Fruit fly (Drosophila melanogaster): ENCODE results near the gene Sirt2.

- TF ChIP-seq Eip78C (GFP tag) (no peak), Hr4 (GFP tag; optimal IDR thresholded peaks at IDR 0.05) (no peak), net (GFP tag; optimal IDR thresholded peaks at IDR 0.05) (no peak), Sox14 (GFP tag; optimal IDR thresholded peaks at IDR 0.05) (no peak), salr (GFP tag; optimal IDR thresholded peaks at IDR 0.05) (no peak), CG6854 (GFP tag; optimal IDR thresholded peaks at IDR 0.05) (no peak), dac (GFP tag; optimal IDR thresholded peaks at IDR 0.05) (no peak)
These were observed 20.7 kb upstream of the Sirt2 start, which contains the start of gene CG4362 for dm6 chr3R:20307487-20307971.

Data from whole organism, prepupa.